Worm (Caenorhabditis elegans): ENCODE measurements around the gene lact-6.

Gene lact-6

DNA sequence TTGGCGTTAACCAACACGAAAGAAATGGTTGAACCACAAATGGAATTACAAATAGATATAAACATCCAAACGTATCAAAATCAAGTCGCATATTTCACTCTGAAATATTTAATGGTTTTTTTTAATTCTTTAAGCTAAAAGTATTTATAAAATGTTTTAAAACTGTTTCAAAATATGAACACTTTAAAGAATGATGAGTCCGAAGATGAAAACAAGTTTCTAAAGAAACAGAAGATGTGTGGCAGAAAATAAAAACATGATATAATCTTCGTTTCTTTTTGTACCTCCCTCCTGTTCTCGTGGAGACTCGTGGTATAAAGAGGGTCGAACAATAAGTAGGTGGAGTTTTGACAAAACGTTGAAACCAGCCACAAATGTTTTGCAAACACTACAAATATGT lies at the start of gene lact-6:
TSS of gene lact-6 (minus strand) at position 101 of the 400 bp plus-strand sequence.
- TF ChIP-seq ceh-13 (GFP tag; optimal IDR thresholded peaks at IDR 0.05) (no peak), hmbx-1 (tag; optimal IDR thresholded peaks at IDR 0.05) (no peak), sea-1 (GFP tag; conservative IDR thresholded peaks at IDR 0.05) (no peak), tbx-11 (GFP tag; IDR thresholded peaks at IDR 0.05) (no peak), pes-1 (GFP tag; IDR thresholded peaks at IDR 0.05) (no peak), ama-1 (optimal IDR thresholded peaks at IDR 0.05) (no peak), F13C5.2 (tag; optimal IDR thresholded peaks at IDR 0.05) (no peak), hmg-4 (GFP tag; optimal IDR thresholded peaks at IDR 0.05) (no peak), tra-4 (tag; optimal IDR thresholded peaks at IDR 0.05) (no peak), flt-1 (GFP tag; IDR thresholded peaks at IDR 0.05) (no peak), scrt-1 (GFP tag; IDR thresholded peaks at IDR 0.05) (no peak), aly-1 (tag; optimal IDR thresholded peaks at IDR 0.05) (no peak), hnd-1 (tag; optimal IDR thresholded peaks at IDR 0.05) (no peak), tbx-37 (GFP tag; conservative IDR thresholded peaks at IDR 0.05) (no peak), ets-7 (tag; optimal IDR thresholded peaks at IDR 0.05) (no peak), ceh-36 (tag; optimal IDR thresholded peaks at IDR 0.05) (no peak), B0310.2 (tag; optimal IDR thresholded peaks at IDR 0.05) (no peak)

DNA sequence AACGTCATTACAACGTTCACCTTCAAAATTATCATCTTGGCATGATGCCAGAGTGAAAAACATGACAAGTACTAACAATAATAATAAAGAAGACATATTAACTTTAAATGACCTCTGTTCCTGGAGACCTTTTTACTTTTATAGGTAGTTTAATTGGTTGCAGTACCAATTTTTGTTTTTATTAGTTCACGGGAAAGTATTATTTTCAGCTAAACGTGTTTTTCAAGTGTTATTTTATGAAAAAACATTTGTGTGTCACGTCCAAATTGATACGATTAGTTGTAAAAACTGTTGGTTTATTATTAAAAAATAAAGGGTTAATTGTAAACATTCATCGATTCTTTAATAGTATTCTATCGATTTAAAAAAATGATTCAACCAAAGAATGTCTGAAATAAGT lies 44.6 kb upstream of the lact-6 start, which contains the start of gene grl-24:
TSS of gene grl-24 (minus strand) at position 101 of the 400 bp plus-strand sequence.
- TF ChIP-seq tra-4 (tag; optimal IDR thresholded peaks at IDR 0.05) (no peak), ama-1 (optimal IDR thresholded peaks at IDR 0.05) (no peak), hmbx-1 (tag; optimal IDR thresholded peaks at IDR 0.05) (no peak), pes-1 (GFP tag; IDR thresholded peaks at IDR 0.05) (no peak), ceh-36 (tag; optimal IDR thresholded peaks at IDR 0.05) (no peak), sea-1 (GFP tag; conservative IDR thresholded peaks at IDR 0.05) (no peak)

DNA sequence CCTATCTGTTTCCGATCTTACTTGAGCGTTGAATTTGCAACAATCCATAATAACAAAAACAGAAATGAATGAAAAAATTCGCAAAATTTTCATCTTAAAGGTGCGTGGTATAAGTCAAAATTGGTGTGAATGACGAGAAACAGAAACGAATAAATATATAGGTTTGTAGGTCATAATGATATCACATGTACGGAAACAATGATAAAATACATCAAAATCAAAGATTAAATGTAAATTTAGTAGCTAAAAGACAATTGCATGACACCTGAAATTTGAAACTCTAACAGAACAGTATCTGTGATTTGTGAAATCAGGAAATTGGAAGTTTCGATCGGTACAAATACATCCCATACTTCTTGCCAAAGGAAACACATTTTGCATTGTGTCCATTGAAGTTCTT lies 44.1 kb upstream of the lact-6 start, which contains the start of gene F11E6.9:
TSS of gene F11E6.9 (minus strand) at position 101 of the 400 bp plus-strand sequence.
- no peak for TF ChIP-seq hnd-1 (tag; optimal IDR thresholded peaks at IDR 0.05)
- no peak for TF ChIP-seq hmbx-1 (tag; optimal IDR thresholded peaks at IDR 0.05)
- no peak for TF ChIP-seq ceh-36 (tag; optimal IDR thresholded peaks at IDR 0.05)
- TF ChIP-seq ceh-13 (GFP tag; optimal IDR thresholded peaks at IDR 0.05) = no peak
- TF ChIP-seq aly-1 (tag; optimal IDR thresholded peaks at IDR 0.05) = no peak
- TF ChIP-seq hmg-4 (GFP tag; optimal IDR thresholded peaks at IDR 0.05) = no peak
- no peak for TF ChIP-seq F13C5.2 (tag; optimal IDR thresholded peaks at IDR 0.05)
- TF ChIP-seq sea-1 (GFP tag; conservative IDR thresholded peaks at IDR 0.05) = no peak
- TF ChIP-seq pes-1 (GFP tag; IDR thresholded peaks at IDR 0.05) = no peak
- no peak for TF ChIP-seq flt-1 (GFP tag; IDR thresholded peaks at IDR 0.05)
- no peak for TF ChIP-seq tbx-11 (GFP tag; IDR thresholded peaks at IDR 0.05)
- no peak for TF ChIP-seq ets-7 (tag; optimal IDR thresholded peaks at IDR 0.05)
- TF ChIP-seq tra-4 (tag; optimal IDR thresholded peaks at IDR 0.05) = no peak
- no peak for TF ChIP-seq ama-1 (optimal IDR thresholded peaks at IDR 0.05)
- no peak for TF ChIP-seq scrt-1 (GFP tag; IDR thresholded peaks at IDR 0.05)
- no peak for TF ChIP-seq tbx-37 (GFP tag; conservative IDR thresholded peaks at IDR 0.05)
- TF ChIP-seq B0310.2 (tag; optimal IDR thresholded peaks at IDR 0.05) = no peak

DNA sequence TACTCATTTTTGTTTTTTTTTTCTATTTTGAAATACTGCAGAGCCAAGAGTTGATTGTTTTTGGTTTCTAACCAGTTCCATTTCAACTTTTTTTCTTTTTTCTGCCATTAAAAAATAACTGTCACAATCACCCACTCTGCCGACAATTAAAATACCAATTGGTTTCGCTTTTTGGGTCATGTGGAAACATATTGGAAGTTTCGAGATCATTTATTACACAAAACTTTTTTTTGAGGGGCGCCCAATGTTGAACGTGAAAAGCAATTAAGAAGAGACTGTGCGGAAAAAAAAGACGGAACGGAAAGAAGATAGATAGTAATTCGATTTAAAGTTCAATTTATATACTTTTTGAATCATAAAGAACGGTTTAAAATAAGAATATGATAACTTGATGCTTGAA lies 42.9 kb upstream of the lact-6 start:
- TF ChIP-seq hnd-1 (tag; optimal IDR thresholded peaks at IDR 0.05) = no peak
- TF ChIP-seq hmg-4 (GFP tag; optimal IDR thresholded peaks at IDR 0.05) = no peak
- TF ChIP-seq hmbx-1 (tag; optimal IDR thresholded peaks at IDR 0.05) = no peak
- no peak for TF ChIP-seq pes-1 (GFP tag; IDR thresholded peaks at IDR 0.05)
- TF ChIP-seq scrt-1 (GFP tag; IDR thresholded peaks at IDR 0.05) = no peak
- TF ChIP-seq sea-1 (GFP tag; conservative IDR thresholded peaks at IDR 0.05) = no peak
- no peak for TF ChIP-seq aly-1 (tag; optimal IDR thresholded peaks at IDR 0.05)
- TF ChIP-seq tbx-11 (GFP tag; IDR thresholded peaks at IDR 0.05) = no peak
- TF ChIP-seq B0310.2 (tag; optimal IDR thresholded peaks at IDR 0.05) = no peak
- no peak for TF ChIP-seq ceh-36 (tag; optimal IDR thresholded peaks at IDR 0.05)
- TF ChIP-seq ets-7 (tag; optimal IDR thresholded peaks at IDR 0.05) = no peak
- no peak for TF ChIP-seq ama-1 (optimal IDR thresholded peaks at IDR 0.05)
- TF ChIP-seq tra-4 (tag; optimal IDR thresholded peaks at IDR 0.05) = no peak
- no peak for TF ChIP-seq tbx-37 (GFP tag; conservative IDR thresholded peaks at IDR 0.05)
- TF ChIP-seq flt-1 (GFP tag; IDR thresholded peaks at IDR 0.05) = no peak
- TF ChIP-seq ceh-13 (GFP tag; optimal IDR thresholded peaks at IDR 0.05) = no peak
- TF ChIP-seq F13C5.2 (tag; optimal IDR thresholded peaks at IDR 0.05) = no peak

DNA sequence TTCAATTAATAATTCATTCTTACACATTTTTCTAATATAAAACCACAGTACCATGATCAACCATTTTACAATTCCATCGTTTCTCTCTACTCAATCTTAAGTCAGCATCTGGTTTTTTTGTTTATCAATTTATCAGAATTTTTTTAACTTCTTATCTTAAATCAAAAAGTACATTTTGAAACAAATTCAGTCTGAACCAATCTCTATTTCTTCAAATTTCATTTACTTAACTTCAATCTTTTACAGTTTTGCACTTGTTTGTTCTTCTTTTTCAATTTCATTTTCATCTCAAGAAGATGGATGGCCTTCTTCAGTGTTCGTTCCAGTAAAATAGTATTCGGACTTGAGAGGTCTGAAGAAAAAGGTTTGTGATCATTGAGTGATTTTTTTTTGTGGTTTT lies 41.8 kb upstream of the lact-6 start, which contains the start of gene gba-3:
TSS of gene gba-3 (plus strand) at position 301 of the 400 bp plus-strand sequence.
- TF ChIP-seq aly-1 (tag; optimal IDR thresholded peaks at IDR 0.05) (no peak), F13C5.2 (tag; optimal IDR thresholded peaks at IDR 0.05) (no peak), ceh-36 (tag; optimal IDR thresholded peaks at IDR 0.05) (no peak), ama-1 (optimal IDR thresholded peaks at IDR 0.05) (no peak), tbx-37 (GFP tag; conservative IDR thresholded peaks at IDR 0.05) (no peak), tbx-11 (GFP tag; IDR thresholded peaks at IDR 0.05) (no peak), ets-7 (tag; optimal IDR thresholded peaks at IDR 0.05) (no peak), pes-1 (GFP tag; IDR thresholded peaks at IDR 0.05) (no peak), sea-1 (GFP tag; conservative IDR thresholded peaks at IDR 0.05) (no peak), flt-1 (GFP tag; IDR thresholded peaks at IDR 0.05) (no peak), hmbx-1 (tag; optimal IDR thresholded peaks at IDR 0.05) (no peak), tra-4 (tag; optimal IDR thresholded peaks at IDR 0.05) (no peak), B0310.2 (tag; optimal IDR thresholded peaks at IDR 0.05) (no peak), hnd-1 (tag; optimal IDR thresholded peaks at IDR 0.05) (no peak), hmg-4 (GFP tag; optimal IDR thresholded peaks at IDR 0.05) (no peak), ceh-13 (GFP tag; optimal IDR thresholded peaks at IDR 0.05) (no peak), scrt-1 (GFP tag; IDR thresholded peaks at IDR 0.05) (no peak)

DNA sequence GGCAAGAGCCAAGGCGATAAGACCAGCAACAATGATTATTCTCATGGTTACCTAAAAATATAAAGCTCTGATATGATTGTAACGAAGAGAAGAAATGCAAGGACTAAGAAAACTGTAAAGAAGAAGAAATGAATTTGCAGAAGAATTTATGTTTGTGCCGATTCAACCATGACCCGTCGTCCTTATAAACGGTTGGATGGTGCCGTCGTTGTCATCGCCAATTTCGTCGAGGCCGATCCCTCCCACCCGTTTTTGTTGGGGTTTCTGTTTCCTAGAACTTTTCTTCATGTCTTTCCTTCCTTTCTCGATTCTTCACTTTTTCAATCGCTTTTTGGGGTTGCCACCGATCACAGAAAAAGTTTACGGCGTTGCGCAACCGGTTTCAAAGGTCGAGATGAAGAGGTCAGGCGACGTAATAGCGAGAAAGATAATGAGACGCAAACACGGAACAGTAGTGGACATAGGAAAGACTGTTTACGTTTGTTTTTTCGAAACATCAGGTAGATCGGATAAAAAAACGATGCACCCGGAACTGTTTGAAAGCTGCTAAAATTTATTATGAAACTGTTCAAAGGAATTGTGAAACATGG lies 40.8 kb upstream of the lact-6 start, which contains the start of gene epic-1:
TSS of gene epic-1 (minus strand) at position 51 of the 590 bp plus-strand sequence.
- TF ChIP-seq tra-4 (tag; optimal IDR thresholded peaks at IDR 0.05) (no peak), tbx-37 (GFP tag; conservative IDR thresholded peaks at IDR 0.05) (no peak), sea-1 (GFP tag; conservative IDR thresholded peaks at IDR 0.05) (no peak), pes-1 (GFP tag; IDR thresholded peaks at IDR 0.05) (no peak), flt-1 (GFP tag; IDR thresholded peaks at IDR 0.05) (no peak), F13C5.2 (tag; optimal IDR thresholded peaks at IDR 0.05) (no peak), hmbx-1 (tag; optimal IDR thresholded peaks at IDR 0.05) (no peak), tbx-11 (GFP tag; IDR thresholded peaks at IDR 0.05) (no peak), ets-7 (tag; optimal IDR thresholded peaks at IDR 0.05) (no peak), ama-1 (optimal IDR thresholded peaks at IDR 0.05) (no peak), ceh-36 (tag; optimal IDR thresholded peaks at IDR 0.05) (no peak), B0310.2 (tag; optimal IDR thresholded peaks at IDR 0.05) (no peak), aly-1 (tag; optimal IDR thresholded peaks at IDR 0.05) (no peak), hnd-1 (tag; optimal IDR thresholded peaks at IDR 0.05) (no peak), hmg-4 (GFP tag; optimal IDR thresholded peaks at IDR 0.05) (no peak), scrt-1 (GFP tag; IDR thresholded peaks at IDR 0.05) (no peak), ceh-13 (GFP tag; optimal IDR thresholded peaks at IDR 0.05) (no peak)
